Fruit fly (Drosophila melanogaster): ENCODE results near the gene Ack.

Gene Ack

DNA sequence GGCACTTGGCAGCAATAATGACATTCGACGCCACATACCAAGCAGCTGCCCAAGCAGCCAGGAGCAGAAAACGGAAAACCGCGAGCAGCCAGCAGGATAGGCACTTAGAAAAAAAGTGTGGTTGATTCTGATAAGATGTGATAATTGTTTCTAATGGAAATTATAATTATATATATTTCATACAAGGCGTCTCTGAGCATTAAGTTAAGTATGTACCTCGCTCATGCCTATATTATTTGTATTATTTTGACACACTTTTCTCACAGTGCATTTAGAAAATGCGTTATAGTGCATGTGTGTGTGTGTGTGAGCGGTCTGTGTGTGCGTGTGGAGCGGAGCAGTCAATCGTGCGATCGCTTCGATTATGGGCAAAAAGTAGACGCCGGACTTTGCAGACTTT lies 50.4 kb downstream of the Ack start (continued):
- TF ChIP-seq ac (GFP tag; optimal IDR thresholded peaks at IDR 0.05) (peak; percentile 39), maf-S (GFP tag; optimal IDR thresholded peaks at IDR 0.05) (no peak), CG14965 (GFP tag; optimal IDR thresholded peaks at IDR 0.05; ENCODE audit: borderline replicate concordance) (no peak), chif (GFP tag; optimal IDR thresholded peaks at IDR 0.05) (peak in 1 of 2 experiments; percentile 23), repo (GFP tag; optimal IDR thresholded peaks at IDR 0.05) (no peak), vvl (GFP tag; IDR thresholded peaks at IDR 0.05) (peak; percentile 31; the same call in 1 of the 2 replicates), phol (tag; optimal IDR thresholded peaks at IDR 0.05) (peak; percentile 44), sc (optimal IDR thresholded peaks at IDR 0.05) (no peak), sc (GFP tag; optimal IDR thresholded peaks at IDR 0.05) (peak; percentile 14), prd (optimal IDR thresholded peaks at IDR 0.05) (no peak), prd (GFP tag; IDR thresholded peaks at IDR 0.05) (peak; percentile 87), CG14710 (tag; optimal IDR thresholded peaks at IDR 0.05) (peak; percentile 39), CG18262 (tag; optimal IDR thresholded peaks at IDR 0.05) (peak; percentile 56), CG8089 (GFP tag; optimal IDR thresholded peaks at IDR 0.05) (no peak), CG13775 (GFP tag; optimal IDR thresholded peaks at IDR 0.05) (peak; percentile 21), NK7.1 (GFP tag; optimal IDR thresholded peaks at IDR 0.05) (no peak), CG11456 (GFP tag; IDR thresholded peaks at IDR 0.05) (no peak), so (GFP tag; IDR thresholded peaks at IDR 0.05) (no peak), Nf-YA (GFP tag; IDR thresholded peaks at IDR 0.05) (no peak), Fer2 (tag; optimal IDR thresholded peaks at IDR 0.05) (no peak), CG8944 (GFP tag; optimal IDR thresholded peaks at IDR 0.05) (no peak), CG43689 (GFP tag; IDR thresholded peaks at IDR 0.05) (no peak), fd96Cb (tag; optimal IDR thresholded peaks at IDR 0.05) (peak; percentile 19), pzg (GFP tag; optimal IDR thresholded peaks at IDR 0.05) (no peak), CG15696 (tag; optimal IDR thresholded peaks at IDR 0.05) (peak; percentile 83), Rx (GFP tag; IDR thresholded peaks at IDR 0.05) (no peak), p53 (GFP tag; optimal IDR thresholded peaks at IDR 0.05) (no peak), CG30020 (tag; optimal IDR thresholded peaks at IDR 0.05) (no peak), CG2129 (GFP tag; IDR thresholded peaks at IDR 0.05; ENCODE audit: partially characterized antibody) (no peak), CG15479 (GFP tag; optimal IDR thresholded peaks at IDR 0.05) (peak; percentile 5), nmo (GFP tag; optimal IDR thresholded peaks at IDR 0.05) (peak; percentile 38), Oli (tag; optimal IDR thresholded peaks at IDR 0.05) (peak; percentile 13), Ssrp (tag; optimal IDR thresholded peaks at IDR 0.05) (peak; percentile 3), CG12299 (tag; optimal IDR thresholded peaks at IDR 0.05) (no peak), CG31441 (GFP tag; IDR thresholded peaks at IDR 0.05) (no peak), HmgD (GFP tag; optimal IDR thresholded peaks at IDR 0.05) (no peak), TFAM (GFP tag; optimal IDR thresholded peaks at IDR 0.05) (no peak), pnt (GFP tag; optimal IDR thresholded peaks at IDR 0.05) (no peak), croc (GFP tag; conservative IDR thresholded peaks at IDR 0.05) (no peak), usp (GFP tag; optimal IDR thresholded peaks at IDR 0.05) (no peak), trem (tag; optimal IDR thresholded peaks at IDR 0.05) (peak; percentile 37), Xbp1 (GFP tag; optimal IDR thresholded peaks at IDR 0.05) (peak; percentile 19), Hr78 (GFP tag; optimal IDR thresholded peaks at IDR 0.05) (no peak), cas (GFP tag; IDR thresholded peaks at IDR 0.05) (no peak), CG17186 (GFP tag; optimal IDR thresholded peaks at IDR 0.05) (no peak), mam (GFP tag; optimal IDR thresholded peaks at IDR 0.05) (no peak), CG12155 (GFP tag; optimal IDR thresholded peaks at IDR 0.05) (no peak), Xrp1 (GFP tag; IDR thresholded peaks at IDR 0.05) (peak; percentile 76), CG12104 (GFP tag; optimal IDR thresholded peaks at IDR 0.05) (no peak), CG8388 (GFP tag; optimal IDR thresholded peaks at IDR 0.05) (peak; percentile 22), eve (GFP tag; optimal IDR thresholded peaks at IDR 0.05) (peak in 1 of 2 experiments; percentile 17), Stat92E (GFP tag; optimal IDR thresholded peaks at IDR 0.05) (no peak)

All from whole organism, embryonic.